Fruit fly (Drosophila melanogaster): ENCODE data around the gene CG42780.
A peak's percentile ranks its signal among the peaks of the same experiment; 100 is the strongest.

The CG42780 gene

dm6 chrX:7301351-7302328 is 30.4 kb downstream of the CG42780 start (continued):
- TF ChIP-seq lab (GFP tag; optimal IDR thresholded peaks at IDR 0.05) (peak; percentile 3), pum (GFP tag; optimal IDR thresholded peaks at IDR 0.05) (peak; percentile 3), CG17186 (GFP tag; optimal IDR thresholded peaks at IDR 0.05) (no peak), CG8388 (GFP tag; optimal IDR thresholded peaks at IDR 0.05) (peak; percentile 56), CG13775 (GFP tag; optimal IDR thresholded peaks at IDR 0.05) (peak; percentile 50), prd (optimal IDR thresholded peaks at IDR 0.05) (no peak), prd (GFP tag; IDR thresholded peaks at IDR 0.05) (peak; percentile 50; the same call in 1 of the 3 replicates), CG1602 (GFP tag; optimal IDR thresholded peaks at IDR 0.05) (peak; percentile 43), Dip3 (GFP tag; optimal IDR thresholded peaks at IDR 0.05) (no peak), tll (GFP tag; optimal IDR thresholded peaks at IDR 0.05) (no peak), jing (GFP tag; optimal IDR thresholded peaks at IDR 0.05) (peak; percentile 43), pros (GFP tag; optimal IDR thresholded peaks at IDR 0.05) (no peak), NK7.1 (GFP tag; optimal IDR thresholded peaks at IDR 0.05) (peak; percentile 9), Nf-YC (tag; optimal IDR thresholded peaks at IDR 0.05) (peak; percentile 57), odd (GFP tag; optimal IDR thresholded peaks at IDR 0.05) (peak; percentile 64), CG31365 (tag; optimal IDR thresholded peaks at IDR 0.05) (no peak), fd102C (GFP tag; optimal IDR thresholded peaks at IDR 0.05) (no peak), so (GFP tag; IDR thresholded peaks at IDR 0.05) (no peak), pzg (GFP tag; optimal IDR thresholded peaks at IDR 0.05) (no peak), en (GFP tag; optimal IDR thresholded peaks at IDR 0.05) (peak; percentile 14), CG13296 (GFP tag; optimal IDR thresholded peaks at IDR 0.05) (peak; percentile 45), Ptx1 (GFP tag; IDR thresholded peaks at IDR 0.05) (peak; percentile 63), CG31388 (GFP tag; optimal IDR thresholded peaks at IDR 0.05) (no peak), Ravus (GFP tag; IDR thresholded peaks at IDR 0.05) (no peak), sc (optimal IDR thresholded peaks at IDR 0.05) (no peak), sc (GFP tag; optimal IDR thresholded peaks at IDR 0.05) (peak; percentile 55), CG32532 (GFP tag; IDR thresholded peaks at IDR 0.05) (0 out of 2 replicates have a peak, but pooled peaks have one; percentile 5), CG11456 (GFP tag; IDR thresholded peaks at IDR 0.05) (0 out of 3 replicates have a peak, but pooled peaks have one; percentile 10), Drgx (GFP tag; IDR thresholded peaks at IDR 0.05) (peak; percentile 72), otp (GFP tag; IDR thresholded peaks at IDR 0.05) (peak; percentile 64; the same call in 1 of the 3 replicates), Myb (GFP tag; optimal IDR thresholded peaks at IDR 0.05) (no peak), Lhr (GFP tag; optimal IDR thresholded peaks at IDR 0.05) (peak; percentile 22), NC2α (GFP tag; optimal IDR thresholded peaks at IDR 0.05) (no peak), CG4424 (GFP tag; optimal IDR thresholded peaks at IDR 0.05) (peak; percentile 68), CG3281 (GFP tag; optimal IDR thresholded peaks at IDR 0.05) (peak; percentile 32), esg (GFP tag; conservative IDR thresholded peaks at IDR 0.05) (no peak; the same call in 1 of the 2 replicates), fd96Cb (tag; optimal IDR thresholded peaks at IDR 0.05) (peak; percentile 60), tna (GFP tag; IDR thresholded peaks at IDR 0.05; ENCODE audit: partially characterized antibody) (no peak), CG7786 (GFP tag; optimal IDR thresholded peaks at IDR 0.05) (no peak), NFAT (GFP tag; IDR thresholded peaks at IDR 0.05) (0 out of 2 replicates have a peak, but pooled peaks have one; percentile 7), CG13894 (tag; optimal IDR thresholded peaks at IDR 0.05) (no peak), Nf-YA (GFP tag; IDR thresholded peaks at IDR 0.05) (0 out of 2 replicates have a peak, but pooled peaks have one; percentile 5), pfk (GFP tag; optimal IDR thresholded peaks at IDR 0.05) (no peak), Med (GFP tag) (peak; percentile 77), mld (GFP tag; IDR thresholded peaks at IDR 0.05; ENCODE audit: partially characterized antibody) (no peak), Antp (GFP tag; optimal IDR thresholded peaks at IDR 0.05) (no peak), peb (GFP tag; IDR thresholded peaks at IDR 0.05) (no peak), Doc2 (GFP tag; IDR thresholded peaks at IDR 0.05) (no peak), CG7357 (GFP tag; IDR thresholded peaks at IDR 0.05) (no peak)
